Fruit fly (Drosophila melanogaster) Kc167 (cell line): ENCODE measurements around the gene CG3528.

Experiments used
- Myc ChIP-seq: fragments of >200 bp; optimal IDR thresholded peaks from 2 replicates; lab custom pipeline; 2017; ENCODE audit warnings: missing external identifiers
- Sin3A ChIP-seq: fragments of >200 bp; optimal IDR thresholded peaks from 2 replicates; lab custom pipeline; 2018; ENCODE audit warnings: missing external identifiers
- h ChIP-seq: fragments of >200 bp; optimal IDR thresholded peaks from 3 replicates; lab custom pipeline; 2018; ENCODE audit warnings: missing external identifiers
- insv ChIP-seq: fragments of >200 bp; optimal IDR thresholded peaks from 3 replicates; lab custom pipeline; 2018; ENCODE audit warnings: missing external identifiers
- psq ChIP-seq: fragments of >200 bp; optimal IDR thresholded peaks from 2 replicates; lab custom pipeline; 2017; ENCODE audit warnings: missing external identifiers

- TF ChIP-seq psq, result no peak
- no peak for TF ChIP-seq insv (lab: Kevin White, UChicago)
- TF ChIP-seq h (lab: Kevin White, UChicago), result no peak
- no peak for TF ChIP-seq Myc
- TF ChIP-seq Sin3A, result no peak
Measured at dm6 chr2L:2481156-2481712, 36.6 kb downstream of the CG3528 start.
